Fruit fly (Drosophila melanogaster): ENCODE results near the gene Atx2.

- TF ChIP-seq fru (GFP tag; optimal IDR thresholded peaks at IDR 0.05) (no peak), h (GFP tag; optimal IDR thresholded peaks at IDR 0.05) (no peak), Dfd (GFP tag; optimal IDR thresholded peaks at IDR 0.05) (no peak), usp (GFP tag; optimal IDR thresholded peaks at IDR 0.05) (no peak), lola (GFP tag; optimal IDR thresholded peaks at IDR 0.05) (no peak), OdsH (GFP tag; optimal IDR thresholded peaks at IDR 0.05) (no peak)
These were observed 22.1 kb downstream of the Atx2 start for dm6 chr3R:15430349-15430748.
